Fruit fly (Drosophila melanogaster): ENCODE measurements around the gene Atg4b.

The Atg4b gene

DNA sequence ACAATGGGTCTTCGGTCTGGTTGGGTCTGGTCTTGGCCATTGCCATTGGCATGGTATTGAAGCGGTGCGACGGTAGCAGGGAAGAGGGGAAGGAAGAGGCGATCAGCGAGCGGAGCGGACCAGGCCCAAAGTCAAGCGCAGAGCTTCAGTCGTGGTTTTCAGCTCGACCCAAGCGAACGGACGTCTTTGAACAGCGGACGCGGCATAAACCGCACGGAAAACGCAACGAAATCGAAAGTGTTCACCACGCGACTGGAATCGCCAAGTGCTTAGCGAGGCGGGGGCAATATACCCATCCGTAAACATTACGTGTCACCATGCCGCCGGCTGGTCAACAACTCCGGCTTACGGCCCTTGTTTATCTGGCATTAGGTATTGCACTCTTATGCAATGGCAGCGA is 40.4 kb downstream of the Atg4b start, which contains the start of gene CG14866:
Gene CG14866, plus strand, starts transcription at position 146 of the 400 bp plus-strand sequence.
- TF ChIP-seq fd96Ca (GFP tag; IDR thresholded peaks at IDR 0.05) (no peak), Ets98B (GFP tag; IDR thresholded peaks at IDR 0.05) (no peak), CG14655 (GFP tag; optimal IDR thresholded peaks at IDR 0.05) (no peak), CG15710 (tag; optimal IDR thresholded peaks at IDR 0.05) (no peak), CG8159 (tag; optimal IDR thresholded peaks at IDR 0.05) (no peak), CG13204 (GFP tag; optimal IDR thresholded peaks at IDR 0.05) (no peak), Pif1B (GFP tag; optimal IDR thresholded peaks at IDR 0.05) (no peak), CG32121 (GFP tag; IDR thresholded peaks at IDR 0.05) (no peak), rn (GFP tag; IDR thresholded peaks at IDR 0.05) (no peak), CG34367 (tag; optimal IDR thresholded peaks at IDR 0.05) (no peak), CG10348 (GFP tag; IDR thresholded peaks at IDR 0.05) (no peak), EcR (GFP tag; optimal IDR thresholded peaks at IDR 0.05) (no peak), gl (tag; optimal IDR thresholded peaks at IDR 0.05) (no peak), CG9948 (tag; optimal IDR thresholded peaks at IDR 0.05) (no peak), D1 (tag; optimal IDR thresholded peaks at IDR 0.05) (no peak)

DNA sequence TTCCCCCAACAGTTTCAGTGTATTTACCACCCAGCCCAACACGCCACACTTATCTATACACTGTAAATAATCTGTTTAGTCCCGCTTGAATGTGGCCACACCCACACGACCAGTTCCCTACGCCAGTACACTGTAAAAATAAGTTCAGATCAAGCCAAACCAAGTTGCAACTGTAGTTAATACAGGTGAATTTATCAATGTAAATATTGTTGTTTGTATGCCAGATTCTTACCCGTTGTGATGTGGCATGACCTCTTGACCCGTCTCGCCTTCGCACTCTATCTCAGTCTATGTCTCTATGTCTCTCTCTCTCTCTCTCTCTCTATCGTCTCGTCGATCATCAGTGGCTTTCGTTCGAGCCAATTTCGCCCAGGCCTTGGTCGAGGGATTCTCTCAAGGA is 42.9 kb downstream of the Atg4b start:
- no peak for TF ChIP-seq rn (GFP tag; IDR thresholded peaks at IDR 0.05)
- TF ChIP-seq CG9948 (tag; optimal IDR thresholded peaks at IDR 0.05), result no peak
- no peak for TF ChIP-seq Snoo (tag; optimal IDR thresholded peaks at IDR 0.05)
- TF ChIP-seq CG13204 (GFP tag; optimal IDR thresholded peaks at IDR 0.05), result no peak
- TF ChIP-seq Pif1B (GFP tag; optimal IDR thresholded peaks at IDR 0.05), result no peak
- no peak for TF ChIP-seq Pif1A (GFP tag; optimal IDR thresholded peaks at IDR 0.05)
- no peak for TF ChIP-seq D1 (tag; optimal IDR thresholded peaks at IDR 0.05)
- no peak for TF ChIP-seq CG8301 (tag; optimal IDR thresholded peaks at IDR 0.05)
- TF ChIP-seq gl (tag; optimal IDR thresholded peaks at IDR 0.05), result no peak
- TF ChIP-seq CG4496 (GFP tag; IDR thresholded peaks at IDR 0.05), result no peak
- no peak for TF ChIP-seq CG17806 (tag; optimal IDR thresholded peaks at IDR 0.05)

DNA sequence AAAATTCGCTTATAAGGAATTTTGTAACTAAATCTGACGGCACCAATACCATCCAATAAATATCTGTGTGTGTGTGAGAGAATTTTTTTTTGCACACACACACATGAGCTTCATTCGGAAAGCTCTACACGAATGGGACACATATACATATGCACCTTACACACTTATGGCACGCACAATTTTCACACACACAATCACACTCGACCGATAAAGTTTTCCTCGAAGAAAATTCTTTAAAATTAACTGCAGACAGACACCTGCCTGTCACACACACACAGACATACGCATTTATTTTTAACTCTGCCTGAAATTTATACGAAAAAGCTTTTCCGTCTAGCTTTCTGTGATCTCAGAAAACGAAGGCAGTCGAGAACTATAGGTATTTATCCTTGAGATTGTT is 46.0 kb downstream of the Atg4b start:
- TF ChIP-seq CG34367 (tag; optimal IDR thresholded peaks at IDR 0.05) (no peak), CG14655 (GFP tag; optimal IDR thresholded peaks at IDR 0.05) (no peak), Pif1B (GFP tag; optimal IDR thresholded peaks at IDR 0.05) (no peak), CG12605 (GFP tag; IDR thresholded peaks at IDR 0.05) (no peak), CG13204 (GFP tag; optimal IDR thresholded peaks at IDR 0.05) (no peak), gl (tag; optimal IDR thresholded peaks at IDR 0.05) (no peak), CG9948 (tag; optimal IDR thresholded peaks at IDR 0.05) (no peak), fd96Ca (GFP tag; IDR thresholded peaks at IDR 0.05) (no peak), Pif1A (GFP tag; optimal IDR thresholded peaks at IDR 0.05) (no peak), CG8159 (tag; optimal IDR thresholded peaks at IDR 0.05) (no peak)

DNA sequence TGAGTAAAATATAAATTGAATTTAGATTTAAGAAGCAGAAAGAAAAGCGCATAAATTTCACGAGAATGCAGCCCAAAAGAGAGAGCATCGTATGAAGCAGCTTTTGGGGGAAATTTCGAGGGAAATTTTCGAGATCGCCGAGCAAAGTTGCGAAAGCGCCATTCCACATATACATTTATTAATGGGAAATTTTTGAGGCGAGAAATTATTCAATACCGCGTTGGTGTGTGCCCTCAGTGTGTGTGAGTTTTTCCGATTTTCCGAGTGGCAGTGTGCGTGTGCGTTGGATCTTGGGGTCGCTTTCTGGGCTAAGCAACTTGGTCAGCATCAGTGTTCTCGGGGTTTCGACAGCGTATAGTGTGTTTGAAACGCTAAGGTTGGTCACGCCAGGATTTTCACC is 46.8 kb downstream of the Atg4b start, which contains the start of gene Tm2:
Gene Tm2, plus strand, starts transcription at position 270 of the 400 bp plus-strand sequence.
- no peak for TF ChIP-seq gl (tag; optimal IDR thresholded peaks at IDR 0.05)
- TF ChIP-seq Pif1A (GFP tag; optimal IDR thresholded peaks at IDR 0.05), result no peak
- no peak for TF ChIP-seq CG13204 (GFP tag; optimal IDR thresholded peaks at IDR 0.05)
- no peak for TF ChIP-seq Snoo (tag; optimal IDR thresholded peaks at IDR 0.05)
- no peak for TF ChIP-seq CG9948 (tag; optimal IDR thresholded peaks at IDR 0.05)
- TF ChIP-seq CG12605 (GFP tag; IDR thresholded peaks at IDR 0.05), result no peak
- TF ChIP-seq CG34367 (tag; optimal IDR thresholded peaks at IDR 0.05), result no peak
- TF ChIP-seq Ets98B (GFP tag; IDR thresholded peaks at IDR 0.05), result no peak
- TF ChIP-seq CG10348 (GFP tag; IDR thresholded peaks at IDR 0.05), result no peak
- TF ChIP-seq Pif1B (GFP tag; optimal IDR thresholded peaks at IDR 0.05), result no peak
- no peak for TF ChIP-seq fd96Ca (GFP tag; IDR thresholded peaks at IDR 0.05)
- no peak for TF ChIP-seq CG4496 (GFP tag; IDR thresholded peaks at IDR 0.05)
- TF ChIP-seq CG8301 (tag; optimal IDR thresholded peaks at IDR 0.05), result no peak
- no peak for TF ChIP-seq CG32121 (GFP tag; IDR thresholded peaks at IDR 0.05)
- TF ChIP-seq CG15710 (tag; optimal IDR thresholded peaks at IDR 0.05), result no peak
- TF ChIP-seq CG8159 (tag; optimal IDR thresholded peaks at IDR 0.05), result no peak
- TF ChIP-seq EcR (GFP tag; optimal IDR thresholded peaks at IDR 0.05), result no peak
- TF ChIP-seq CG14655 (GFP tag; optimal IDR thresholded peaks at IDR 0.05), result no peak

DNA sequence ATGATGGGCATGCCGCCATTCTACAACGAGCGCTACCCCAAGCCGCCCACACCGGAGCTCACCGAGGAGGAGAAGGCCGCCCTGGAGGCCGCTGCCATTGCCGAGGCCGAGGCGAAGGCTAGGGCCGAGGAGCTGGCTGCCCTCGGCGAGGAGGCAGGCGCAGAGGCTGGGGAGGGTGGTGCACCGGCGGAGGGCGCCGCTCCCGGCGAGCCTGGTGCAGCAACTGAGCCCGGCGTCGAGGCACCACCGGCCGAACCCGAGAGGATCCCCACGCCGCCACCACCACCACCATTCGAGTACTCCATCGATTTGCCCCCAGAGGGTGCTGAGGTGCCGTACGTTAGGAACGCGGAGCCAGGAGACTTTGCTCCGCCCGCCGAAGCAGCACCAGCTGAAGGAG is 51.5 kb downstream of the Atg4b start:
- TF ChIP-seq D1 (tag; optimal IDR thresholded peaks at IDR 0.05) (no peak), CG8159 (tag; optimal IDR thresholded peaks at IDR 0.05) (no peak), gl (tag; optimal IDR thresholded peaks at IDR 0.05) (no peak), CG32121 (GFP tag; IDR thresholded peaks at IDR 0.05) (no peak)
